Worm (Caenorhabditis elegans): ENCODE results near the gene C33G3.4.

- TF ChIP-seq elt-3 (tag; optimal IDR thresholded peaks at IDR 0.05): no peak
- no peak for TF ChIP-seq ztf-11 (tag; optimal IDR thresholded peaks at IDR 0.05)
- TF ChIP-seq nhr-25 (tag; optimal IDR thresholded peaks at IDR 0.05): no peak
- no peak for TF ChIP-seq nhr-77 (tag; optimal IDR thresholded peaks at IDR 0.05)
- no peak for TF ChIP-seq nhr-237 (tag; optimal IDR thresholded peaks at IDR 0.05)
- TF ChIP-seq lin-39 (tag; optimal IDR thresholded peaks at IDR 0.05): no peak
- no peak for TF ChIP-seq nhr-10 (tag; optimal IDR thresholded peaks at IDR 0.05)
- no peak for TF ChIP-seq lsy-2 (tag; optimal IDR thresholded peaks at IDR 0.05)
- TF ChIP-seq lin-13 (GFP tag; optimal IDR thresholded peaks at IDR 0.05): no peak
- no peak for TF ChIP-seq ceh-82 (tag; optimal IDR thresholded peaks at IDR 0.05)
- no peak for TF ChIP-seq dmd-4 (tag; optimal IDR thresholded peaks at IDR 0.05)
- no peak for TF ChIP-seq unc-62 (GFP tag; optimal IDR thresholded peaks at IDR 0.05)
Observed at ce11 chrX:14029392-14029791, 41.6 kb upstream of the C33G3.4 start.
